Fruit fly (Drosophila melanogaster): ENCODE results near the gene Nedd4.

Gene Nedd4

DNA sequence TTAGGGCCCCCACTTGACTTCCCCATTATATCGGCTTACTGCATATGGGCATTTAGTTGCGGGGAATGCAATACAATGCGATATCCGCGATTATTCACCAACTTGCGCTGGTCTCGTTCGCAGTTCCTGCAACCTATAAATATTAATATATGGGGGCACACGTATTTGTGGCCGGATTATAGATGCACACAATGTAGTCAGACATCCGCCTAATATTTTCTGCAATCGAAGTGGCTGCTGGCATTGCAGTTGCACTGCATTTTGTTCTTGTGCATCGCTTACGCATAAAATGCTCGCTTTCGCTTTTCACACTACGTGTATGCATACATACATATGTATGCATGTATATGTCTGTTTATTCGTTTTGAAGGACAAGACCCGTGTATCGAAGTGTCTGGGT lies 58.8 kb downstream of the Nedd4 start:
- TF ChIP-seq CG17806 (tag; optimal IDR thresholded peaks at IDR 0.05), result no peak
- no peak for TF ChIP-seq EcR (GFP tag; optimal IDR thresholded peaks at IDR 0.05)
- no peak for TF ChIP-seq CG4496 (GFP tag; IDR thresholded peaks at IDR 0.05)
- no peak for TF ChIP-seq CG32121 (GFP tag; IDR thresholded peaks at IDR 0.05)
- no peak for TF ChIP-seq CG8301 (tag; optimal IDR thresholded peaks at IDR 0.05)
- TF ChIP-seq Ets98B (GFP tag; IDR thresholded peaks at IDR 0.05), result no peak
- TF ChIP-seq CG12605 (GFP tag; IDR thresholded peaks at IDR 0.05), result no peak
- TF ChIP-seq CG13204 (GFP tag; optimal IDR thresholded peaks at IDR 0.05), result no peak
- no peak for TF ChIP-seq D1 (tag; optimal IDR thresholded peaks at IDR 0.05)
- no peak for TF ChIP-seq Pif1B (GFP tag; optimal IDR thresholded peaks at IDR 0.05)
- no peak for TF ChIP-seq rn (GFP tag; IDR thresholded peaks at IDR 0.05)
- no peak for TF ChIP-seq CG34367 (tag; optimal IDR thresholded peaks at IDR 0.05)
- TF ChIP-seq CG14655 (GFP tag; optimal IDR thresholded peaks at IDR 0.05), result no peak
- TF ChIP-seq Pif1A (GFP tag; optimal IDR thresholded peaks at IDR 0.05), result no peak
- TF ChIP-seq CG15710 (tag; optimal IDR thresholded peaks at IDR 0.05), result no peak

DNA sequence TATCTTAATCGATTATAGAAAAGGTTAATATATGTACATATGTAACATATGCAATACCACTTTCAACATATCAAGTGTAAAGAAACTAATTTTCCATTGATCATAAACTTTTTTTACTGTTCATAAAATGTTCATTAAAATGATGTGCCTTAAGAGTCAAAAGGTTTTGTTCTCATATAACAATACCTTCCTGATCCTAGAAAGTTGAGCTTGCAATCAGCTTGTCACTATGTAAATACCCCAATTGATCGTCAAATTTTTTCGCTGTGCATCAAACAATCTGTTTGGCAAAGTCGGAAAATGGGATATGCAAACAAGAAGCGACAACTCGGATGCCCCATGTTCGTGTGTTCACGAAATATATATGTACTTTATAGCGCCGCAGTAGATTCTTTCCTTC lies 60.2 kb downstream of the Nedd4 start:
- TF ChIP-seq CG14655 (GFP tag; optimal IDR thresholded peaks at IDR 0.05), result peak; percentile 41
- TF ChIP-seq Snoo (tag; optimal IDR thresholded peaks at IDR 0.05), result no peak
- TF ChIP-seq CG34367 (tag; optimal IDR thresholded peaks at IDR 0.05), result peak; percentile 18
- TF ChIP-seq Ets98B (GFP tag; IDR thresholded peaks at IDR 0.05), result no peak
- TF ChIP-seq fd96Ca (GFP tag; IDR thresholded peaks at IDR 0.05), result no peak
- TF ChIP-seq CG4496 (GFP tag; IDR thresholded peaks at IDR 0.05), result no peak
- no peak for TF ChIP-seq CG12605 (GFP tag; IDR thresholded peaks at IDR 0.05)
- peak; percentile 19 for TF ChIP-seq gl (tag; optimal IDR thresholded peaks at IDR 0.05)
- peak; percentile 29 for TF ChIP-seq CG8301 (tag; optimal IDR thresholded peaks at IDR 0.05)
- TF ChIP-seq Pif1B (GFP tag; optimal IDR thresholded peaks at IDR 0.05), result no peak
- TF ChIP-seq CG10348 (GFP tag; IDR thresholded peaks at IDR 0.05), result no peak
- no peak for TF ChIP-seq Pif1A (GFP tag; optimal IDR thresholded peaks at IDR 0.05)
- TF ChIP-seq CG32121 (GFP tag; IDR thresholded peaks at IDR 0.05), result no peak
- TF ChIP-seq D1 (tag; optimal IDR thresholded peaks at IDR 0.05), result no peak
- peak; percentile 45 for TF ChIP-seq CG17806 (tag; optimal IDR thresholded peaks at IDR 0.05)
- peak; percentile 22 for TF ChIP-seq CG15710 (tag; optimal IDR thresholded peaks at IDR 0.05)
- TF ChIP-seq rn (GFP tag; IDR thresholded peaks at IDR 0.05), result no peak
- no peak for TF ChIP-seq EcR (GFP tag; optimal IDR thresholded peaks at IDR 0.05)
- TF ChIP-seq CG13204 (GFP tag; optimal IDR thresholded peaks at IDR 0.05), result no peak
- TF ChIP-seq CG9948 (tag; optimal IDR thresholded peaks at IDR 0.05), result peak; percentile 50
- peak; percentile 59 for TF ChIP-seq CG8159 (tag; optimal IDR thresholded peaks at IDR 0.05)

DNA sequence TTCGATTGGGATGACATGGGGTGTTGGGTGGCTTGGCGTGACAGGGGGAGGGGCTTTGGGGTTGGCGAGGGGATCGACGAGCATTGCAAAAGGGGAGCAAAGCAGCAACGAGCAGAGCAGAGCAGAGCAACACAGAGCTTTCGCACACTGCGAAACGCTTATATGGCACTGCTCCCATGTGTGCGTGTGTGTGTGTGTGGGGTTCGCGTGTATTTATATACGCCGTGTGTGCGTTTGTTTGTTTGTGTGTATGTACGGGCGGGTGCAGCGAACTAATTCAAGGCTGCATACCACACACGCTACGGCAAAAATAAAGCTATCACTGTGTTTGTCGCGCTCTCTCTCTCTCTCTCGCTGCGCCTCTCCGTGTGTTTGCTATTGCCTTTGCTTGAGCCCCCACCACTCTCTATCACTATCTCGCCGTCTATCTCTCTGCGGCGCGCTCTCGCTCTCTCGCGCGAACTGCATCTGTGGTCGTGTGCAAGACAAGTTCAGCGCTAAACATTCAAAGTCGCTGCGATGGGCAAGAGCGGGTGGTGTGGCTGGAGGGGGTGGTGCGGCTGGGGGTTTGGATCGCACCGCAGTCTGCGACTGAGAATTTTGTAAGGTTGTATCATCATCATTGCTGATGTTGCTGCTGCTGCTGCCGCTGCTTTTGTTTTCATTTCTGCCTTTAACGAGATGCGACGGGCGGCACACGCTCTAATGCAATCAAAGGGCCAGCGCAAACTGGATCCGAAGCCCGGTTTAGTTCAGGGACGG lies 60.8 kb downstream of the Nedd4 start:
- TF ChIP-seq Pif1B (GFP tag; optimal IDR thresholded peaks at IDR 0.05) (no peak), Pif1A (GFP tag; optimal IDR thresholded peaks at IDR 0.05) (no peak), CG32121 (GFP tag; IDR thresholded peaks at IDR 0.05) (peak; percentile 66; the same call in 1 of the 2 replicates), D1 (tag; optimal IDR thresholded peaks at IDR 0.05) (no peak), CG10348 (GFP tag; IDR thresholded peaks at IDR 0.05) (no peak), gl (tag; optimal IDR thresholded peaks at IDR 0.05) (no peak), CG34367 (tag; optimal IDR thresholded peaks at IDR 0.05) (no peak), CG8301 (tag; optimal IDR thresholded peaks at IDR 0.05) (no peak), EcR (GFP tag; optimal IDR thresholded peaks at IDR 0.05) (peak; percentile 100), Ets98B (GFP tag; IDR thresholded peaks at IDR 0.05) (peak; percentile 70; the same call in 1 of the 2 replicates), CG12605 (GFP tag; IDR thresholded peaks at IDR 0.05) (peak; percentile 15; the same call in 1 of the 2 replicates), Snoo (tag; optimal IDR thresholded peaks at IDR 0.05) (peak; percentile 23), CG17806 (tag; optimal IDR thresholded peaks at IDR 0.05) (no peak), CG15710 (tag; optimal IDR thresholded peaks at IDR 0.05) (no peak), CG8159 (tag; optimal IDR thresholded peaks at IDR 0.05) (no peak), rn (GFP tag; IDR thresholded peaks at IDR 0.05) (no peak), CG13204 (GFP tag; optimal IDR thresholded peaks at IDR 0.05) (peak; percentile 97), CG4496 (GFP tag; IDR thresholded peaks at IDR 0.05) (peak; percentile 68; the same call in 2 of the 3 replicates), fd96Ca (GFP tag; IDR thresholded peaks at IDR 0.05) (peak; percentile 54; the same call in 1 of the 3 replicates)

DNA sequence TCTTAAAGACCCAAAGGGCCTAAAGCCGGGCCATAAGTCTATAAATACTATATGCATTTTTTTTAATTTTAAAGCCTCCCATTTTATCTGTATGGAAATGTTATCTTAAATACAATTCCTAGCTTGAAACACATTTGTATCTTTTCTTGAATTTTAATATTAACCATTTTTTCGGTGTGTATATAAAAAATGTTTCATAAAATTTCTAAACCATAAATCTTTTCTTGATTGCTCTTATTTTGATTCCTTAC lies 61.3 kb downstream of the Nedd4 start:
- TF ChIP-seq CG17806 (tag; optimal IDR thresholded peaks at IDR 0.05), result peak; percentile 19
- peak; percentile 55 for TF ChIP-seq CG8159 (tag; optimal IDR thresholded peaks at IDR 0.05)
- peak; percentile 6 for TF ChIP-seq CG15710 (tag; optimal IDR thresholded peaks at IDR 0.05)
- TF ChIP-seq Snoo (tag; optimal IDR thresholded peaks at IDR 0.05), result no peak
- no peak for TF ChIP-seq CG14655 (GFP tag; optimal IDR thresholded peaks at IDR 0.05)
- no peak for TF ChIP-seq rn (GFP tag; IDR thresholded peaks at IDR 0.05)
- no peak for TF ChIP-seq CG8301 (tag; optimal IDR thresholded peaks at IDR 0.05)
- TF ChIP-seq CG9948 (tag; optimal IDR thresholded peaks at IDR 0.05), result peak; percentile 42
- TF ChIP-seq gl (tag; optimal IDR thresholded peaks at IDR 0.05), result no peak
- no peak for TF ChIP-seq CG13204 (GFP tag; optimal IDR thresholded peaks at IDR 0.05)
- no peak for TF ChIP-seq fd96Ca (GFP tag; IDR thresholded peaks at IDR 0.05)
- peak; percentile 58 for TF ChIP-seq D1 (tag; optimal IDR thresholded peaks at IDR 0.05)
- no peak for TF ChIP-seq CG12605 (GFP tag; IDR thresholded peaks at IDR 0.05)
- no peak for TF ChIP-seq Pif1B (GFP tag; optimal IDR thresholded peaks at IDR 0.05)
- no peak for TF ChIP-seq Ets98B (GFP tag; IDR thresholded peaks at IDR 0.05)
- TF ChIP-seq CG10348 (GFP tag; IDR thresholded peaks at IDR 0.05), result no peak

DNA sequence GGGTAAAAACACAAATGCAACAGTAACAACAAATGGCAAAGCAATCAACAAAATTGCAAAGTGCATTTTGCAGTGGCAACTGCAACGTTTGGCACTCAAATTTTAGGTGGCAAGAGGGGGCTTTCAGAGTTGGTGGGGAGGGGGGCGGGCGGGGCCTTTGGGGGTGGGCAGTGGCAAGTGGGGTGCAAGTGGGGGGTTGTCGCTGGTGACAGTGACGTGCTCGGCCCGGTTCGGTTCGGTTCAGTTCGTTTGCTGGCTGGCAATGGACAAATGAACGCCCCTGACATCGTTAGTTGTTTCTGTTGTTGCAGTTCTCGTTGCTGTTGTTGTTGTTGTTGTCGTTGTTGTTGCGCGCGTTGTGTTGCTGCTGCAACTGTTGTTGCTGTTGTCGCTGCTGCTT lies 63.3 kb downstream of the Nedd4 start:
- TF ChIP-seq CG13204 (GFP tag; optimal IDR thresholded peaks at IDR 0.05), result peak; percentile 34
- TF ChIP-seq Ets98B (GFP tag; IDR thresholded peaks at IDR 0.05), result peak; percentile 27; the same call in 1 of the 2 replicates
- TF ChIP-seq CG4496 (GFP tag; IDR thresholded peaks at IDR 0.05), result 0 out of 3 replicates have a peak, but pooled peaks have one; percentile 31
- TF ChIP-seq CG14655 (GFP tag; optimal IDR thresholded peaks at IDR 0.05), result no peak
- peak; percentile 52; the same call in 1 of the 3 replicates for TF ChIP-seq fd96Ca (GFP tag; IDR thresholded peaks at IDR 0.05)
- no peak for TF ChIP-seq rn (GFP tag; IDR thresholded peaks at IDR 0.05)
- peak; percentile 65 for TF ChIP-seq CG32121 (GFP tag; IDR thresholded peaks at IDR 0.05)
